Fruit fly (Drosophila melanogaster) Kc167 (cell line): Measurements from ENCODE around the gene CG16762.

Experiments used
- Myc ChIP-seq: fragments of >200 bp; optimal IDR thresholded peaks from 2 replicates; lab custom pipeline; 2017; ENCODE audit warnings: missing external identifiers
- Sin3A ChIP-seq: fragments of >200 bp; optimal IDR thresholded peaks from 2 replicates; lab custom pipeline; 2018; ENCODE audit warnings: missing external identifiers
- h ChIP-seq: fragments of >200 bp; optimal IDR thresholded peaks from 3 replicates; lab custom pipeline; 2018; ENCODE audit warnings: missing external identifiers
- insv ChIP-seq: fragments of >200 bp; optimal IDR thresholded peaks from 3 replicates; lab custom pipeline; 2018; ENCODE audit warnings: missing external identifiers
- psq ChIP-seq: fragments of >200 bp; optimal IDR thresholded peaks from 2 replicates; lab custom pipeline; 2017; ENCODE audit warnings: missing external identifiers
- ttk ChIP-seq: sonication (Bioruptor generic); optimal IDR thresholded peaks from 2 replicates; lab custom pipeline; 2017; ENCODE audit warnings: missing external identifiers

Gene CG16762

dm6 chr3L:2437571-2437970 is 37.8 kb downstream of the CG16762 start:
- TF ChIP-seq Myc (lab: Kevin White, UChicago) = no peak
- no peak for TF ChIP-seq insv
- no peak for TF ChIP-seq Sin3A
- TF ChIP-seq psq = no peak
- TF ChIP-seq h (lab: Kevin White, UChicago) = no peak
- TF ChIP-seq ttk (lab: Kevin White, UChicago) = no peak

- TF ChIP-seq Myc (lab: Kevin White, UChicago) (no peak), insv (no peak), psq (no peak), Sin3A (no peak), ttk (lab: Kevin White, UChicago) (no peak), h (lab: Kevin White, UChicago) (no peak)
Measured at dm6 chr3L:2436754-2437335, 38.6 kb downstream of the CG16762 start.

DNA sequence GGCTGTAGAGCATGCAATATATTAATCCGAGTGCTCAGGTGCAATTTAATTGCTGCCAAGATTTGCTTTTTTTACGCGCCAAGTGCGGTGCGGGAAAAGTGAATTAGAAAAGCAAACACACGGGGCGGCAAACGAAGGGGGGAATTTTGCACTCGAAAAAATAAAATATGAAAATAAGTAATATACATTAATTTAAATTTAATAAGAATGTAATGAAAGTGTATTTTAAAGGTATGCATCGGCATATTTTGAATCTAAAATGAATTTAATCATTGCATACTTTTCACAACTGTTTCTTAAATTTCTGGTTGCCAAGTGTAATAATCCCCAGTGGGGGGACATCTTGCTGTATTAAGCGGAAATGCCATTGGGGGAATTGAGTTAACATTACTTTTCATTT is 41.2 kb downstream of the CG16762 start:
- no peak for TF ChIP-seq psq
- no peak for TF ChIP-seq Sin3A
- no peak for TF ChIP-seq ttk (lab: Kevin White, UChicago)

dm6 chr3L:2433358-2433757 is 42.1 kb downstream of the CG16762 start:
- TF ChIP-seq ttk (lab: Kevin White, UChicago) (no peak), Myc (lab: Kevin White, UChicago) (no peak), Sin3A (no peak), h (lab: Kevin White, UChicago) (no peak), psq (no peak)

- TF ChIP-seq Myc (lab: Kevin White, UChicago) (no peak), h (lab: Kevin White, UChicago) (no peak), Sin3A (no peak), insv (no peak), ttk (lab: Kevin White, UChicago) (no peak), psq (no peak)
Measured at dm6 chr3L:2431340-2431739, 44.1 kb downstream of the CG16762 start.

DNA sequence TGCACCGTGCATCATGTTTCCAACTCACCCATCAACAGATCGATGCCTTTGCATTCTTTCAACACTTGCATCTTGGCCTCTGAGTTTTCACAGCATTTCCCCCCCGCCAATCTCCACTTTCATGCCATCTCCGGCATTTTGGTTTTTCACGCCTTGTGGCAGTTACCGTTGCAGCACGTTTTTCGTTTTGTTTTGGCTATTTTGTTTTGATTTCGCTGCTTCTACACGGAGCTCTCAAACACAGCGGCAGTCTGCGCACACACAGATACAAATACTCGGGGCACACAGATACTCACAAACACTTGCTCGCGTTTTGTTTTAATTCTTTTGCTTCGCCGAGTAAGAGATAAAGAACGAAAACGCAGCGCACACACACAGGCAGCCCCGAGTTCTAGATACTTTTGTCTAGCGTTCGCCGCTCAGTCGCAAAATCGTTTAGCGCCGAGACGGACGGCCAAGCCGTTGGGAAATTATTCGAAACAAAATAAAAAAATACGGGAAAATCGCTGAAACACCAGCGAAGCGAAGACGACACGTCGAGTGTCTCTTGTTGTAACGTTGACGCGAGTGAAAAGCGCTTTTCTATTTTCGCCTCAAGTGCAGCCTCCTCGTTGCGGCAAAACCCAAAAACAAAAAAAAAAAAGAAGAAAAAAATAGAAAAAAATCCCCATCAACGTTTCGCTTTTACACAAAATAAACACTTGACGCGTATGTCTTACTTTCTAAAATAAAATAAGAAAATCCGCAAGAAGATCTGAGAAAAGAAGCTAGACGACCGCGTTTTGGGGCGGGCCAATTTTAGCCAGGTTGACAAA is 46.7 kb downstream of the CG16762 start:
- TF ChIP-seq Myc (lab: Kevin White, UChicago) = no peak
- TF ChIP-seq psq = no peak
- no peak for TF ChIP-seq ttk (lab: Kevin White, UChicago)
- no peak for TF ChIP-seq insv
- no peak for TF ChIP-seq Sin3A
- TF ChIP-seq h (lab: Kevin White, UChicago) = no peak

- no peak for TF ChIP-seq Myc (lab: Kevin White, UChicago)
- no peak for TF ChIP-seq ttk (lab: Kevin White, UChicago)
- TF ChIP-seq Sin3A = no peak
- TF ChIP-seq h (lab: Kevin White, UChicago) = no peak
- no peak for TF ChIP-seq insv
- no peak for TF ChIP-seq psq
Measured at dm6 chr3L:2427151-2427550, 48.3 kb downstream of the CG16762 start.

dm6 chr3L:2426407-2426951 is 48.9 kb downstream of the CG16762 start:
- no peak for TF ChIP-seq psq
- no peak for TF ChIP-seq h (lab: Kevin White, UChicago)
- no peak for TF ChIP-seq Myc (lab: Kevin White, UChicago)
- no peak for TF ChIP-seq ttk (lab: Kevin White, UChicago)
- TF ChIP-seq Sin3A = no peak
- TF ChIP-seq insv = no peak

- TF ChIP-seq Myc (lab: Kevin White, UChicago) (no peak), insv (no peak), psq (no peak), h (lab: Kevin White, UChicago) (no peak), ttk (lab: Kevin White, UChicago) (no peak), Sin3A (no peak)
Measured at dm6 chr3L:2425687-2426086, 49.7 kb downstream of the CG16762 start.
